Worm (Caenorhabditis elegans): ENCODE measurements around the gene M04B2.2.

DNA sequence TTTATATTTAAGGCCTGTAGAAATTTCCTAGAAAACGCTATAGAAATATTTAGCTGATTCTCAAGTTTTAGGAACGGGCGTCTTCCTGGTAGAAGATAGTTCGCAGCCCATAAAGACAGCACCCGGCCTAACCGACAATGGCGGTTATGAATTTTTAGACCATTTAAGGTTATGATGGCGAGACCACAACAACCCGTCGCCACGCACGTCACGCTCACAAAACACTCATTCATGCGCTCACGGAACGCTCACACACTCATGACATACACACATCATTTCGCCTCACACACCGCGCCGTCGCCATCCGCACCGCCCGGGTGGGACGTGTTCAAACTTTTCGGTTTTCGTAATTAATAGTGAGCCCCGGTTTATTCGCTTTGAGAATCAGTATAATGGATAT, 4.2 kb upstream of the M04B2.2 start:
- TF ChIP-seq T22C8.4 (GFP tag; IDR thresholded peaks at IDR 0.05) (no peak), tab-1 (GFP tag; IDR thresholded peaks at IDR 0.05) (no peak), ref-1 (GFP tag; conservative IDR thresholded peaks at IDR 0.05) (no peak), med-1 (GFP tag; optimal IDR thresholded peaks at IDR 0.05; ENCODE audit: insufficient read depth) (no peak), flt-1 (GFP tag; IDR thresholded peaks at IDR 0.05) (no peak), ztf-29 (GFP tag; IDR thresholded peaks at IDR 0.05) (no peak), ztf-23 (GFP tag; IDR thresholded peaks at IDR 0.05) (no peak), klf-2 (GFP tag; conservative IDR thresholded peaks at IDR 0.05) (no peak)
